Fruit fly (Drosophila melanogaster): Measurements from ENCODE around the gene CG43082.

The CG43082 gene

dm6 chr3L:15669939-15670338 lies 8.3 kb downstream of the CG43082 start:
- no peak for TF ChIP-seq CG9705 (GFP tag; optimal IDR thresholded peaks at IDR 0.05)
- no peak for TF ChIP-seq dl (GFP tag; optimal IDR thresholded peaks at IDR 0.05; ENCODE audit: insufficient read depth in 1 of 2, partially characterized antibody in 2 of 2)
- TF ChIP-seq brk (GFP tag; optimal IDR thresholded peaks at IDR 0.05): no peak
- no peak for TF ChIP-seq jim (GFP tag; optimal IDR thresholded peaks at IDR 0.05)
- TF ChIP-seq usp (GFP tag; optimal IDR thresholded peaks at IDR 0.05): no peak
- no peak for TF ChIP-seq HLH106 (tag; optimal IDR thresholded peaks at IDR 0.05)
- TF ChIP-seq Dfd (GFP tag; optimal IDR thresholded peaks at IDR 0.05): no peak
- no peak for TF ChIP-seq Rel (GFP tag; optimal IDR thresholded peaks at IDR 0.05)
- TF ChIP-seq Rel (tag; optimal IDR thresholded peaks at IDR 0.05): no peak
- no peak for TF ChIP-seq fru (GFP tag; optimal IDR thresholded peaks at IDR 0.05)
- TF ChIP-seq sage (GFP tag; optimal IDR thresholded peaks at IDR 0.05): no peak
- TF ChIP-seq woc (GFP tag; optimal IDR thresholded peaks at IDR 0.05): no peak
- no peak for TF ChIP-seq GATAd (GFP tag; optimal IDR thresholded peaks at IDR 0.05)
- TF ChIP-seq Sp1 (GFP tag; optimal IDR thresholded peaks at IDR 0.05): no peak
- no peak for TF ChIP-seq Mio (GFP tag; optimal IDR thresholded peaks at IDR 0.05)
- no peak for TF ChIP-seq dsf (GFP tag; optimal IDR thresholded peaks at IDR 0.05; ENCODE audit: borderline replicate concordance)
- no peak for TF ChIP-seq rgr (GFP tag; optimal IDR thresholded peaks at IDR 0.05)
- no peak for TF ChIP-seq tai (GFP tag; optimal IDR thresholded peaks at IDR 0.05)
- no peak for TF ChIP-seq lola (GFP tag; optimal IDR thresholded peaks at IDR 0.05)
- no peak for TF ChIP-seq Dif (GFP tag; optimal IDR thresholded peaks at IDR 0.05; ENCODE audit: partially characterized antibody)

- peak; percentile 54 for TF ChIP-seq HLH106 (tag; optimal IDR thresholded peaks at IDR 0.05)
- TF ChIP-seq foxo (GFP tag; optimal IDR thresholded peaks at IDR 0.05): peak in 1 of 2 experiments; percentile 55
- TF ChIP-seq Hnf4 (GFP tag; optimal IDR thresholded peaks at IDR 0.05): no peak
- TF ChIP-seq h (GFP tag; optimal IDR thresholded peaks at IDR 0.05): peak; percentile 25
- no peak for TF ChIP-seq usp (GFP tag; optimal IDR thresholded peaks at IDR 0.05)
- TF ChIP-seq OdsH (GFP tag; optimal IDR thresholded peaks at IDR 0.05): peak; percentile 65
- no peak for TF ChIP-seq brk (GFP tag; optimal IDR thresholded peaks at IDR 0.05)
- no peak for TF ChIP-seq Hr78 (GFP tag; optimal IDR thresholded peaks at IDR 0.05)
- TF ChIP-seq fru (GFP tag; optimal IDR thresholded peaks at IDR 0.05): peak; percentile 32
- TF ChIP-seq Dfd (GFP tag; optimal IDR thresholded peaks at IDR 0.05): no peak
- TF ChIP-seq dmrt93B (GFP tag; optimal IDR thresholded peaks at IDR 0.05): peak; percentile 40
- TF ChIP-seq rgr (GFP tag; optimal IDR thresholded peaks at IDR 0.05): peak; percentile 56
- no peak for TF ChIP-seq CrebA (GFP tag; optimal IDR thresholded peaks at IDR 0.05; ENCODE audit: borderline replicate concordance)
- TF ChIP-seq Dif (GFP tag; optimal IDR thresholded peaks at IDR 0.05; ENCODE audit: partially characterized antibody): no peak
- TF ChIP-seq woc (GFP tag; optimal IDR thresholded peaks at IDR 0.05): no peak
- TF ChIP-seq dl (GFP tag; optimal IDR thresholded peaks at IDR 0.05; ENCODE audit: insufficient read depth in 1 of 2, partially characterized antibody in 2 of 2): no peak
- TF ChIP-seq Hr83 (GFP tag; optimal IDR thresholded peaks at IDR 0.05; ENCODE audit: poor library complexity, severe bottlenecking): no peak
- no peak for TF ChIP-seq br (GFP tag; optimal IDR thresholded peaks at IDR 0.05)
- peak; percentile 71 for TF ChIP-seq Sp1 (GFP tag; optimal IDR thresholded peaks at IDR 0.05)
- TF ChIP-seq psq (GFP tag; optimal IDR thresholded peaks at IDR 0.05): peak; percentile 54
Observed at dm6 chr3L:15670455-15670854, 8.8 kb downstream of the CG43082 start.

- TF ChIP-seq foxo (GFP tag; optimal IDR thresholded peaks at IDR 0.05): no peak
Observed at dm6 chr3L:15672800-15673199, 11.1 kb downstream of the CG43082 start.

dm6 chr3L:15675111-15675510 lies 13.4 kb downstream of the CG43082 start:
- peak; percentile 9 for TF ChIP-seq sv (GFP tag; optimal IDR thresholded peaks at IDR 0.05)
- TF ChIP-seq Hr78 (GFP tag; optimal IDR thresholded peaks at IDR 0.05): no peak

- TF ChIP-seq usp (GFP tag; optimal IDR thresholded peaks at IDR 0.05) (no peak), Abd-B (GFP tag; optimal IDR thresholded peaks at IDR 0.05) (no peak)
Observed at dm6 chr3L:15677662-15678061, 16.0 kb downstream of the CG43082 start.

Measured in whole organism, wandering third instar larva.